Fruit fly (Drosophila melanogaster): ENCODE measurements around the gene CG5877.

DNA sequence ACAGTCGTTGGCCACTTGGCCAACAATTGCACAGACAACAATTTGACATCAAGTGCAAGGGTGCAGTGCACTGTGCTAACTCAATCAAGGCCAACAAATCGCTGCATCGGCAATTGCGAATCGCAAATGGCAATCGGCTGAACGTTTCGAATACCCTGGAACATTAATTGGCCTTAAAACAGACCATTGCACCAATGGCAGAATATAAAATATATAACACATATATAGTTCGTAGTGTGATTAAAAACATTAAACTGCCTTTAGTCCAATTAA lies 20.0 kb downstream of the CG5877 start:
- no peak for TF ChIP-seq psq (optimal IDR thresholded peaks at IDR 0.05)
- no peak for TF ChIP-seq ttk (optimal IDR thresholded peaks at IDR 0.05)
- TF ChIP-seq h (optimal IDR thresholded peaks at IDR 0.05), result no peak
